Fruit fly (Drosophila melanogaster) whole organism, prepupa: Measurements from ENCODE around the gene aurB.
A peak's percentile ranks its signal among the peaks of the same experiment; 100 is the strongest.

Experiments used
- Blimp-1 ChIP-seq: fragments of 200-800 bp; sonication (Bioruptor generic); optimal IDR thresholded peaks from 3 replicates; lab custom pipeline; 2017; ENCODE audit warnings: missing biosample characterization, missing genetic modification characterization, mild to moderate bottlenecking, moderate library complexity, missing genetic modification reagents
- CG10669 ChIP-seq: fragments of 200-800 bp; sonication (Bioruptor generic); optimal IDR thresholded peaks from 3 replicates; lab custom pipeline; 2018; ENCODE audit warnings: missing biosample characterization, mild to moderate bottlenecking, missing genetic modification characterization, moderate library complexity
- CG11294 ChIP-seq: fragments of 200-800 bp; sonication (Bioruptor generic); IDR thresholded peaks from 2 replicates; pipeline ENCODE4 v1.3.6; 2022; ENCODE audit warnings: missing biosample characterization, missing genetic modification characterization
- CG11762 ChIP-seq: fragments of 200-800 bp; sonication (Bioruptor generic); optimal IDR thresholded peaks from 3 replicates; lab custom pipeline; 2016; ENCODE audit warnings: missing biosample characterization, missing genetic modification characterization; ENCODE audit not compliant: insufficient read depth
- CG11902 ChIP-seq: fragments of 200-800 bp; sonication (Bioruptor generic); optimal IDR thresholded peaks from 3 replicates; lab custom pipeline; 2016; ENCODE audit warnings: missing biosample characterization, missing genetic modification characterization
- CG15336 ChIP-seq: fragments of 200-800 bp; sonication (Bioruptor generic); IDR thresholded peaks from 2 replicates; pipeline ENCODE4 v1.3.6; 2022; ENCODE audit warnings: missing biosample characterization, missing genetic modification characterization
- CG16779 ChIP-seq: fragments of 200-800 bp; sonication (Bioruptor generic); optimal IDR thresholded peaks from 3 replicates; lab custom pipeline; 2017; ENCODE audit warnings: missing biosample characterization, mild to moderate bottlenecking, missing genetic modification characterization
- CG3032 ChIP-seq: fragments of 200-800 bp; optimal IDR thresholded peaks from 2 replicates; lab custom pipeline; 2019; ENCODE audit warnings: missing biosample characterization, mild to moderate bottlenecking, missing genetic modification characterization, moderate library complexity
- CG31627 ChIP-seq: fragments of 200-800 bp; sonication (Bioruptor generic); optimal IDR thresholded peaks from 3 replicates; lab custom pipeline; 2016; ENCODE audit warnings: missing biosample characterization, missing genetic modification characterization
- CG32006 ChIP-seq: fragments of 200-800 bp; sonication (Bioruptor generic); optimal IDR thresholded peaks from 3 replicates; lab custom pipeline; 2017; ENCODE audit warnings: missing biosample characterization, mild to moderate bottlenecking, missing genetic modification characterization
- CG34406 ChIP-seq: fragments of 200-800 bp; sonication (Bioruptor generic); optimal IDR thresholded peaks from 3 replicates; lab custom pipeline; 2016; ENCODE audit warnings: missing biosample characterization, missing genetic modification characterization
- CG4318 ChIP-seq: fragments of 200-800 bp; sonication (Bioruptor generic); optimal IDR thresholded peaks from 3 replicates; lab custom pipeline; 2017; ENCODE audit warnings: missing biosample characterization, mild to moderate bottlenecking, missing genetic modification characterization
- CG6276 ChIP-seq: fragments of 200-800 bp; sonication (Bioruptor generic); optimal IDR thresholded peaks from 2 replicates; lab custom pipeline; 2017; ENCODE audit warnings: missing biosample characterization, mild to moderate bottlenecking, missing genetic modification characterization
- CG6792 ChIP-seq: fragments of 200-800 bp; sonication (Bioruptor generic); optimal IDR thresholded peaks from 3 replicates; lab custom pipeline; 2016; ENCODE audit warnings: missing biosample characterization, missing genetic modification characterization
- CG6808 ChIP-seq: fragments of 200-800 bp; sonication (Bioruptor generic); optimal IDR thresholded peaks from 3 replicates; lab custom pipeline; 2017; ENCODE audit warnings: missing biosample characterization, missing genetic modification characterization, mild to moderate bottlenecking, moderate library complexity, missing genetic modification reagents
- CG6854 ChIP-seq: fragments of 200-800 bp; sonication (Bioruptor generic); optimal IDR thresholded peaks from 2 replicates; lab custom pipeline; 2017; ENCODE audit warnings: missing biosample characterization, mild to moderate bottlenecking, missing genetic modification characterization
- CG7368 ChIP-seq: fragments of 200-800 bp; sonication (Bioruptor generic); optimal IDR thresholded peaks from 3 replicates; lab custom pipeline; 2016; ENCODE audit warnings: missing biosample characterization, missing genetic modification characterization
- CG8119 ChIP-seq: fragments of 200-800 bp; sonication (Bioruptor generic); IDR thresholded peaks from 3 replicates; pipeline ENCODE4 v1.3.6; 2022; ENCODE audit warnings: missing biosample characterization, missing genetic modification characterization
- CG8319 ChIP-seq: fragments of 200-800 bp; sonication (Bioruptor generic); optimal IDR thresholded peaks from 3 replicates; lab custom pipeline; 2016; ENCODE audit warnings: missing biosample characterization, missing genetic modification characterization
- CG8632 ChIP-seq: fragments of 200-800 bp; sonication (Bioruptor generic); optimal IDR thresholded peaks from 3 replicates; lab custom pipeline; 2016; ENCODE audit warnings: missing biosample characterization, missing genetic modification characterization
- CG9139 ChIP-seq: fragments of 200-800 bp; sonication (Bioruptor generic); optimal IDR thresholded peaks from 3 replicates; lab custom pipeline; 2017; ENCODE audit warnings: missing biosample characterization, mild to moderate bottlenecking, missing genetic modification characterization
- Eip75B ChIP-seq: fragments of 200-800 bp; sonication (Bioruptor generic); optimal IDR thresholded peaks from 3 replicates; lab custom pipeline; 2016; ENCODE audit warnings: missing biosample characterization, missing genetic modification characterization
- Eip93F ChIP-seq: fragments of 200-800 bp; sonication (Bioruptor generic); optimal IDR thresholded peaks from 2 replicates; lab custom pipeline; 2016; ENCODE audit warnings: missing biosample characterization, mild to moderate bottlenecking, missing genetic modification characterization
- Ets21C ChIP-seq: fragments of 200-800 bp; sonication (Bioruptor generic); optimal IDR thresholded peaks from 3 replicates; lab custom pipeline; 2016; ENCODE audit warnings: missing biosample characterization, missing genetic modification characterization
- Ets96B ChIP-seq: fragments of 200-800 bp; optimal IDR thresholded peaks from 2 replicates; lab custom pipeline; 2019; ENCODE audit warnings: missing biosample characterization, mild to moderate bottlenecking, missing genetic modification characterization, moderate library complexity
- Gug ChIP-seq: fragments of 200-800 bp; sonication (Bioruptor generic); IDR thresholded peaks from 2 replicates; pipeline ENCODE4 v1.3.6; 2022; ENCODE audit warnings: missing biosample characterization, missing genetic modification characterization
- Hr38 ChIP-seq: sonication (Bioruptor generic); optimal IDR thresholded peaks from 2 replicates; lab custom pipeline; 2016; ENCODE audit warnings: missing biosample characterization, missing genetic modification characterization
- Hr39 ChIP-seq: fragments of 200-800 bp; sonication (Bioruptor generic); optimal IDR thresholded peaks from 2 replicates; lab custom pipeline; 2016; ENCODE audit warnings: missing biosample characterization, missing genetic modification characterization
- Hr4 ChIP-seq: fragments of 200-800 bp; sonication (Bioruptor generic); optimal IDR thresholded peaks from 3 replicates; lab custom pipeline; 2016; ENCODE audit warnings: missing biosample characterization, missing genetic modification characterization
- Lpt ChIP-seq: fragments of 200-800 bp; sonication (Bioruptor generic); optimal IDR thresholded peaks from 3 replicates; lab custom pipeline; 2016; ENCODE audit warnings: missing biosample characterization, missing genetic modification characterization
- Met ChIP-seq: fragments of 200-800 bp; sonication (Bioruptor generic); optimal IDR thresholded peaks from 3 replicates; lab custom pipeline; 2016; ENCODE audit warnings: missing biosample characterization, missing genetic modification characterization
- OdsH ChIP-seq: fragments of 200-800 bp; sonication (Bioruptor generic); optimal IDR thresholded peaks from 3 replicates; lab custom pipeline; 2016; ENCODE audit warnings: missing biosample characterization, missing genetic modification characterization
- Smox ChIP-seq: fragments of 200-800 bp; sonication (Bioruptor generic); optimal IDR thresholded peaks from 3 replicates; lab custom pipeline; 2016; ENCODE audit warnings: missing biosample characterization, missing genetic modification characterization
- Sox102F ChIP-seq: fragments of 200-800 bp; sonication (Bioruptor generic); optimal IDR thresholded peaks from 2 replicates; lab custom pipeline; 2016; ENCODE audit warnings: missing biosample characterization, mild to moderate bottlenecking, missing genetic modification characterization
- Sox14 ChIP-seq: fragments of 200-800 bp; sonication (Bioruptor generic); optimal IDR thresholded peaks from 3 replicates; lab custom pipeline; 2016; ENCODE audit warnings: missing biosample characterization, missing genetic modification characterization
- Sox15 ChIP-seq: fragments of 200-800 bp; sonication (Bioruptor generic); optimal IDR thresholded peaks from 3 replicates; lab custom pipeline; 2016; ENCODE audit warnings: missing biosample characterization, missing genetic modification characterization
- achi ChIP-seq: fragments of 200-800 bp; sonication (Bioruptor generic); optimal IDR thresholded peaks from 3 replicates; lab custom pipeline; 2016; ENCODE audit warnings: missing biosample characterization, missing genetic modification characterization
- acj6 ChIP-seq: fragments of 200-800 bp; sonication (Bioruptor generic); optimal IDR thresholded peaks from 3 replicates; lab custom pipeline; 2016; ENCODE audit warnings: missing biosample characterization, missing genetic modification characterization
- cyc ChIP-seq: fragments of 200-800 bp; sonication (Bioruptor generic); optimal IDR thresholded peaks from 3 replicates; lab custom pipeline; 2016; ENCODE audit warnings: missing biosample characterization, missing genetic modification characterization
- dac ChIP-seq: fragments of 200-800 bp; sonication (Bioruptor generic); optimal IDR thresholded peaks from 2 replicates; lab custom pipeline; 2017; ENCODE audit warnings: missing biosample characterization, mild to moderate bottlenecking, missing genetic modification characterization
- dsx ChIP-seq: fragments of 200-800 bp; optimal IDR thresholded peaks from 3 replicates; lab custom pipeline; 2019; ENCODE audit warnings: missing biosample characterization, mild to moderate bottlenecking, missing genetic modification characterization, moderate library complexity; ENCODE audit not compliant: poor library complexity, severe bottlenecking
- eg ChIP-seq: fragments of 200-800 bp; sonication (Bioruptor generic); IDR thresholded peaks from 3 replicates; pipeline ENCODE4 v1.3.6; 2022; ENCODE audit warnings: missing biosample characterization, missing genetic modification characterization
- fd59A ChIP-seq: fragments of 200-800 bp; sonication (Bioruptor generic); optimal IDR thresholded peaks from 2 replicates; lab custom pipeline; 2017; ENCODE audit warnings: missing biosample characterization, mild to moderate bottlenecking, missing genetic modification characterization, missing genetic modification reagents
- fd85E ChIP-seq: fragments of 200-800 bp; sonication (Bioruptor generic); optimal IDR thresholded peaks from 3 replicates; lab custom pipeline; 2016; ENCODE audit warnings: missing biosample characterization, missing genetic modification characterization
- fkh ChIP-seq: fragments of 200-800 bp; sonication (Bioruptor generic); optimal IDR thresholded peaks from 3 replicates; lab custom pipeline; 2017; ENCODE audit warnings: missing biosample characterization, mild to moderate bottlenecking, missing genetic modification characterization, moderate library complexity
- lz ChIP-seq: fragments of 200-800 bp; sonication (Bioruptor generic); optimal IDR thresholded peaks from 3 replicates; lab custom pipeline; 2016; ENCODE audit warnings: missing biosample characterization, missing genetic modification characterization
- salr ChIP-seq, 2 experiments: fragments of 200-800 bp; sonication (Bioruptor generic); optimal IDR thresholded peaks; 3 replicates each; lab custom pipeline; 2016 to 2018; ENCODE audit warnings: missing biosample characterization in 2 of 2, missing genetic modification characterization in 2 of 2, mild to moderate bottlenecking in 1 of 2
- spab ChIP-seq: fragments of 200-800 bp; sonication (Bioruptor generic); optimal IDR thresholded peaks from 2 replicates; lab custom pipeline; 2017; ENCODE audit warnings: missing biosample characterization, mild to moderate bottlenecking, missing genetic modification characterization, missing genetic modification reagents
- svp ChIP-seq: fragments of 200-800 bp; sonication (Bioruptor generic); peaks from one replicate; lab custom pipeline; 2016; ENCODE audit warnings: missing biosample characterization, missing genetic modification characterization
- topi ChIP-seq: fragments of 200-800 bp; sonication (Bioruptor generic); optimal IDR thresholded peaks from 3 replicates; lab custom pipeline; 2016; ENCODE audit warnings: missing biosample characterization, missing genetic modification characterization

Gene aurB

DNA sequence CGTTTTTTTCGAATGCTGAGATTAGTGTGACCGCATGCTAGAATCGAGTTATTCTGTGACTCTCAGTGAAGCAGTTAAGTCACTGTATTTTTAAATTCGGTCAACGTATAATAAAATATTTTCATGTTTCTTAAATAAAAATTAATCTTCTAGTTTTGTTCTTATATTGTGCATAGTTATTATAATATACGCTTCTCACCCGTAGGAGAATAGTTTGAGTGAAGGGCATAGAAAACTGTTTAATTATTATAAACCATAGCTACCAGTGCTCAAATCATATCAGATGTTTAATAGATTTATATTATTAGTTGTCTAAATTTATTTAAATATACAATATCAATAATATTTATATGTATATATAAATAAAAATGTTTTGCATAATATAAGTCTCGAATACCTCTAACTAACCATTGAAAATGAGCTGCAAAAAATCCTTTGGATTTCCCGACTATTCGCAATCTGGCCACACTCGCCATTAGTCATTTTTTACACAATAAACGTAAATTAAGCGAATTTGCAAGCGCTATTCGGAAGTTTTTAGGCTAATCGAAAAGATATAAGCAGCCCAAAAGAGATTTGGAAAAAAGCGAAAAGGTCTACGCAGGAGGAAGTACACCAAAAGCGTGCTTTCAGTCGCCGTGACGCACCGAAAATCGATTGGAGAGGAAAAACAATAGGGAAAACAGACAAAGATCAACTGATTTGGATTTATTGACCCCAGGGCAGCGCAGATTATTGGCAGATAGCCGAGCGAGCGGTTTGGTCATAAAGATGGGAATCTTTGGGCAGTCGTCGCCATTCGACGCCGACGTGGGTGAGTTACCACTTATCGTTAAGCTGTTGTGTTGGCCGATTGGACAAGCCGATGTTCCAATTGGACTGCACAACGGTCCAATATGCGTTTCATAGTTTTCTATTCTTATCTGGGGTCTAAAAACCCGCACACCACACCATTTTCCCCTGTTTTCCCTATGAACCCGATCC, at the start of gene aurB, which contains the start of gene Stam:
Gene aurB (minus strand): TSS at position 31 of the 984 bp plus-strand sequence.
Gene Stam (plus strand): TSS at position 473 of the 984 bp plus-strand sequence.
- TF ChIP-seq CG6808 (GFP tag; lab: Kevin White, UChicago) (no peak), fd85E (GFP tag; lab: Kevin White, UChicago) (no peak), svp (GFP tag; lab: Kevin White, UChicago) (peak; percentile 92), salr (GFP tag; optimal IDR thresholded peaks at IDR 0.05; lab: Kevin White, UChicago) (peak in 1 of 2 experiments; percentile 38), fd59A (GFP tag; lab: Kevin White, UChicago) (no peak), CG4318 (GFP tag; lab: Kevin White, UChicago) (no peak), Blimp-1 (GFP tag; lab: Kevin White, UChicago) (no peak), dac (GFP tag; lab: Kevin White, UChicago) (no peak), OdsH (GFP tag; lab: Kevin White, UChicago) (peak; percentile 62), CG6854 (GFP tag; lab: Kevin White, UChicago) (no peak), Ets21C (GFP tag; lab: Kevin White, UChicago) (no peak), Sox15 (GFP tag; lab: Kevin White, UChicago) (no peak), CG6792 (GFP tag; lab: Kevin White, UChicago) (peak; percentile 15), Lpt (GFP tag; lab: Kevin White, UChicago) (no peak), Hr39 (GFP tag; lab: Kevin White, UChicago) (peak; percentile 6), CG16779 (tag; lab: Kevin White, UChicago) (no peak), Gug (GFP tag; lab: Robert Waterston, UW) (peak; percentile 13; the same call in 1 of the 2 replicates), CG31627 (GFP tag; lab: Kevin White, UChicago) (peak; percentile 15), CG32006 (GFP tag; lab: Kevin White, UChicago) (peak; percentile 57), eg (GFP tag; lab: Robert Waterston, UW) (peak; percentile 61), CG15336 (peak; percentile 46; the same call in 1 of the 2 replicates), Smox (GFP tag; lab: Kevin White, UChicago) (peak; percentile 31), acj6 (GFP tag; lab: Kevin White, UChicago) (peak; percentile 63), CG8632 (GFP tag; lab: Kevin White, UChicago) (peak; percentile 41), CG3032 (tag; lab: Kevin White, UChicago) (peak; percentile 59), Hr4 (peak; percentile 53), topi (no peak), dsx (GFP tag; lab: Kevin White, UChicago) (peak; percentile 39), cyc (GFP tag; lab: Kevin White, UChicago) (no peak), achi (GFP tag; lab: Kevin White, UChicago) (peak; percentile 43), Sox14 (GFP tag; lab: Kevin White, UChicago) (no peak), CG8319 (GFP tag; lab: Kevin White, UChicago) (no peak), CG9139 (no peak), CG8119 (GFP tag; lab: Robert Waterston, UW) (peak; percentile 48; the same call in 1 of the 3 replicates), CG34406 (GFP tag; lab: Kevin White, UChicago) (peak; percentile 63), CG6276 (GFP tag; lab: Kevin White, UChicago) (no peak), fkh (GFP tag; lab: Kevin White, UChicago) (no peak), Ets96B (peak; percentile 45), Met (peak; percentile 30), lz (GFP tag; lab: Kevin White, UChicago) (peak; percentile 25), CG11902 (no peak), Eip93F (GFP tag; lab: Kevin White, UChicago) (no peak), CG11294 (GFP tag; lab: Robert Waterston, UW) (no peak), spab (no peak), CG11762 (GFP tag; lab: Kevin White, UChicago) (no peak), Sox102F (GFP tag; lab: Kevin White, UChicago) (no peak), Eip75B (no peak), Hr38 (GFP tag; lab: Kevin White, UChicago) (no peak), CG10669 (GFP tag; lab: Kevin White, UChicago) (peak; percentile 27), CG7368 (GFP tag; lab: Kevin White, UChicago) (peak; percentile 19)
